Fruit fly (Drosophila melanogaster) whole organism, adult: Measurements from ENCODE around the gene Dus4.

Source experiments
- CG14711 ChIP-seq: fragments of 200-800 bp; sonication (Bioruptor generic); optimal IDR thresholded peaks from 2 replicates; lab custom pipeline; 2018; ENCODE audit warnings: missing biosample characterization, mild to moderate bottlenecking, missing genetic modification characterization, moderate library complexity
- CG33017 ChIP-seq: fragments of 200-800 bp; sonication (Bioruptor generic); optimal IDR thresholded peaks from 2 replicates; lab custom pipeline; 2018; ENCODE audit warnings: missing biosample characterization, mild to moderate bottlenecking, missing genetic modification characterization, moderate library complexity
- CG5204 ChIP-seq: fragments of 200-800 bp; sonication (Bioruptor generic); optimal IDR thresholded peaks from 2 replicates; lab custom pipeline; 2016; ENCODE audit warnings: missing biosample characterization, missing genetic modification characterization
- CG7045 ChIP-seq: fragments of 200-800 bp; sonication (Bioruptor generic); optimal IDR thresholded peaks from 2 replicates; lab custom pipeline; 2017; ENCODE audit warnings: missing biosample characterization, mild to moderate bottlenecking, missing genetic modification characterization
- CG7101 ChIP-seq: fragments of 200-800 bp; sonication (Bioruptor generic); optimal IDR thresholded peaks from 2 replicates; lab custom pipeline; 2018; ENCODE audit warnings: missing biosample characterization, mild to moderate bottlenecking, missing genetic modification characterization, moderate library complexity
- Clk ChIP-seq: fragments of 200-800 bp; sonication (Bioruptor generic); optimal IDR thresholded peaks from 2 replicates; lab custom pipeline; 2017; ENCODE audit warnings: missing biosample characterization, missing genetic modification characterization
- Crg-1 ChIP-seq: fragments of 200-800 bp; sonication (Bioruptor generic); optimal IDR thresholded peaks from 2 replicates; lab custom pipeline; 2016; ENCODE audit warnings: missing biosample characterization, missing genetic modification characterization
- bab1 ChIP-seq: fragments of 200-800 bp; sonication (Bioruptor generic); optimal IDR thresholded peaks from 3 replicates; lab custom pipeline; 2019; ENCODE audit warnings: missing biosample characterization, mild to moderate bottlenecking, missing genetic modification characterization, moderate library complexity
- ovo ChIP-seq: fragments of 200-800 bp; sonication (Bioruptor generic); optimal IDR thresholded peaks from 2 replicates; lab custom pipeline; 2016; ENCODE audit warnings: missing biosample characterization, missing genetic modification characterization
- toe ChIP-seq: fragments of 200-800 bp; sonication (Bioruptor generic); optimal IDR thresholded peaks from 2 replicates; lab custom pipeline; 2016; ENCODE audit warnings: missing biosample characterization, missing genetic modification characterization

- TF ChIP-seq CG5204 (no peak), CG33017 (tag; lab: Kevin White, UChicago) (no peak), Crg-1 (GFP tag; lab: Kevin White, UChicago) (no peak), Clk (GFP tag; lab: Kevin White, UChicago) (no peak), toe (GFP tag; lab: Kevin White, UChicago) (no peak), bab1 (GFP tag; lab: Kevin White, UChicago) (no peak), CG7045 (GFP tag; lab: Kevin White, UChicago) (no peak), ovo (GFP tag; lab: Kevin White, UChicago) (no peak), CG7101 (tag; lab: Kevin White, UChicago) (no peak), CG14711 (tag; lab: Kevin White, UChicago) (no peak)
These were observed 35.7 kb upstream of the Dus4 start, which contains the start of gene Sidpn for dm6 chr2L:19027246-19027886.
